Worm (Caenorhabditis elegans) whole organism, early embryonic: ENCODE data around the gene gba-1.

Source experiments
- B0310.2 ChIP-seq: sonication (generic microtip); optimal IDR thresholded peaks from 2 replicates; lab custom pipeline; 2016; ENCODE audit warnings: mild to moderate bottlenecking, missing genetic modification characterization, missing compliant biosample characterization
- F13C5.2 ChIP-seq: sonication (generic microtip); optimal IDR thresholded peaks from 2 replicates; lab custom pipeline; 2017; ENCODE audit warnings: mild to moderate bottlenecking, missing genetic modification characterization, inconsistent platforms, missing compliant biosample characterization
- aly-1 ChIP-seq: sonication (generic microtip); optimal IDR thresholded peaks from 2 replicates; lab custom pipeline; 2016; ENCODE audit warnings: missing genetic modification characterization, missing compliant biosample characterization
- ama-1 ChIP-seq: fragments of 150-350 bp; optimal IDR thresholded peaks from 2 replicates; lab custom pipeline; 2014
- ceh-13 ChIP-seq: fragments of 200-800 bp; sonication (Bioruptor generic); optimal IDR thresholded peaks from 2 replicates; lab custom pipeline; 2018; ENCODE audit warnings: mild to moderate bottlenecking, missing genetic modification characterization, missing compliant biosample characterization
- ceh-36 ChIP-seq: sonication (generic microtip); optimal IDR thresholded peaks from 2 replicates; lab custom pipeline; 2016; ENCODE audit warnings: missing genetic modification characterization, inconsistent platforms, missing compliant biosample characterization
- ets-7 ChIP-seq: sonication (generic microtip); optimal IDR thresholded peaks from 2 replicates; lab custom pipeline; 2016; ENCODE audit warnings: missing genotype, missing genetic modification characterization, missing compliant biosample characterization
- flt-1 ChIP-seq: fragments of 200-800 bp; sonication (Bioruptor generic); IDR thresholded peaks from 2 replicates; pipeline ENCODE4 v1.3.6; 2022; ENCODE audit warnings: missing genetic modification characterization, missing compliant biosample characterization
- hmbx-1 ChIP-seq: sonication (generic microtip); optimal IDR thresholded peaks from 2 replicates; lab custom pipeline; 2016; ENCODE audit warnings: mild to moderate bottlenecking, missing genetic modification characterization, missing compliant biosample characterization
- hmg-4 ChIP-seq: fragments of 200-800 bp; sonication (Bioruptor generic); optimal IDR thresholded peaks from 2 replicates; lab custom pipeline; 2018; ENCODE audit warnings: mild to moderate bottlenecking, missing genetic modification characterization, missing compliant biosample characterization
- hnd-1 ChIP-seq: sonication (generic microtip); optimal IDR thresholded peaks from 2 replicates; lab custom pipeline; 2016; ENCODE audit warnings: missing genetic modification characterization, missing compliant biosample characterization
- pes-1 ChIP-seq: fragments of 200-800 bp; sonication (Bioruptor generic); IDR thresholded peaks from 2 replicates; pipeline ENCODE4 v1.3.6; 2022; ENCODE audit warnings: missing genetic modification reagents, missing genetic modification characterization, missing compliant biosample characterization
- scrt-1 ChIP-seq: fragments of 200-800 bp; sonication (Bioruptor generic); IDR thresholded peaks from 2 replicates; pipeline ENCODE4 v1.3.6; 2022; ENCODE audit warnings: missing genetic modification characterization, missing compliant biosample characterization
- sea-1 ChIP-seq: fragments of 200-800 bp; sonication (Bioruptor generic); conservative IDR thresholded peaks from 2 replicates; pipeline ENCODE4 v1.3.6; 2022; ENCODE audit warnings: missing genetic modification characterization, missing compliant biosample characterization
- tbx-11 ChIP-seq: fragments of 200-800 bp; sonication (Bioruptor generic); IDR thresholded peaks from 2 replicates; pipeline ENCODE4 v1.3.6; 2022; ENCODE audit warnings: missing genetic modification characterization, missing compliant biosample characterization
- tbx-37 ChIP-seq: fragments of 200-800 bp; sonication (Bioruptor generic); conservative IDR thresholded peaks from 2 replicates; pipeline ENCODE4 v1.3.6; 2022; ENCODE audit warnings: missing genetic modification reagents, missing genetic modification characterization, missing compliant biosample characterization
- tra-4 ChIP-seq: sonication (generic microtip); optimal IDR thresholded peaks from 2 replicates; lab custom pipeline; 2017; ENCODE audit warnings: missing genetic modification characterization, missing compliant biosample characterization

The gba-1 gene

DNA sequence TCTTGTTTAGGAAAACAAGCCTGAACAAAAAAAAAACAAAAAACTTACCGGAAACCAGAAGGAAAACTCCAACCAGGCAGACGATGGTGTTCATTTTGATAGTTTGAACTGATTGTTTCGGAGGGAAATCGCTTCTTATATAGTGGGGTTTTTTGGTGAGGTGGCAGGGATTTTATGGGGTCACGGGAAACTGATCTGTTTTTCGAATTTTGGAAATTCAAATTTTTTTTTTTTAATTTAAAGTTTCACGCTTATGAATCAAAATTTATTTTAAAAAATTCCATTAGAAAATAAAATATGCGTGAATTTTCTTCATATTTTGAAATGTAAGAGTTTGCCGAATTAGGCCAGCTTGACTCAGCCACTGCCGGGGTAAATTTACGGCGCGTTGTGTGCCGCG is 1.2 kb upstream of the gba-1 start, which contains the start of gene C33C12.7:
Gene C33C12.7 (minus strand): TSS at position 101 of the 400 bp plus-strand sequence.
- TF ChIP-seq hmbx-1 (tag; lab: Kevin White, UChicago), result no peak
- no peak for TF ChIP-seq tbx-11
- TF ChIP-seq ama-1 (lab: Kevin White, UChicago), result no peak
- TF ChIP-seq tra-4, result no peak
- TF ChIP-seq sea-1, result no peak
- TF ChIP-seq tbx-37 (GFP tag; lab: Robert Waterston, UW), result no peak
- no peak for TF ChIP-seq B0310.2 (tag; lab: Kevin White, UChicago)
- TF ChIP-seq F13C5.2 (tag; lab: Kevin White, UChicago), result no peak
- no peak for TF ChIP-seq hnd-1 (tag; lab: Kevin White, UChicago)
- no peak for TF ChIP-seq ets-7 (tag; lab: Kevin White, UChicago)
- TF ChIP-seq ceh-13 (GFP tag; lab: Kevin White, UChicago), result no peak
- TF ChIP-seq pes-1, result no peak
- TF ChIP-seq flt-1 (GFP tag; lab: Robert Waterston, UW), result no peak
- no peak for TF ChIP-seq aly-1 (tag; lab: Kevin White, UChicago)
- TF ChIP-seq ceh-36, result no peak
- no peak for TF ChIP-seq scrt-1
- no peak for TF ChIP-seq hmg-4 (GFP tag; lab: Kevin White, UChicago)

DNA sequence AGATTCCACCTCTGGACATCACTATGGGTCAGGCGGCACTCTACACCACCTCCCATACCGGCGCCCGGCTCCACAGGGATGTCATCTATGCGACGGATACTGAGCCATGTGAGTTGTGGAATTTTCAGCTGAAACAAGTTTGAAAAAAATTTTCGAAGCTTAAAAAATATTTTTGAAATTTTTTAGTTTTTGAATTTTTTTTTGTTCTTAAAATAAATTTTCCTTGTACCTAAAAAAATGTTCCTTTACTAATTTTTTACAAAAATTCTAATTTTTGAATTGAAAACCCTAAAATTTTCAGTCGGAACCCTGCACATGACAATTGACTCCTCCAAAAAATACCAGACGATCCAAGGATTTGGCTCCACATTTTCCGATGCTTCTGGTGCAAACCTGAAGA is 1.2 kb downstream of the gba-1 start:
- no peak for TF ChIP-seq scrt-1
- TF ChIP-seq tra-4, result no peak
- no peak for TF ChIP-seq ama-1 (lab: Kevin White, UChicago)

DNA sequence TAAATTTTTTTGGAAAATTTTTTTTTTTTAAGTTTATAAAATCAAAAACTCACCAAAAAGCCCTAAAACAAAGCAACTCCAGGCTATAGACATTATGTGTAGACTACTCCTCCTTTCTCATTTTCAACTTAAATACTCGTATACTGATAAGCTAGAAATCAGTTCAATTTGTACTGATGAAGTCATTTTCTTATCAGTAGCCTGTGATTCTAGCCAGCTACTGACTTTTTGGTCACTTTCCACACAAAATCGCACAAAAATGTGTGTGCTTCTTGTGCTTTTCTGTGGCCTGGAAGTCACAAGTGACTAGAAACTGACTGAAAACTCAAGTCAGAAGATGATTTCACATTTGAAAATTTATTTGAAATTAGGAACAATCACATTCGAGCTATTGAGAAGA is 9.8 kb downstream of the gba-1 start, which contains the start of gene gba-2:
Gene gba-2 (minus strand): TSS at position 106 of the 400 bp plus-strand sequence.
- TF ChIP-seq tbx-11 (no peak), aly-1 (tag; lab: Kevin White, UChicago) (no peak), tra-4 (no peak), ets-7 (tag; lab: Kevin White, UChicago) (no peak), ceh-13 (GFP tag; lab: Kevin White, UChicago) (no peak)

DNA sequence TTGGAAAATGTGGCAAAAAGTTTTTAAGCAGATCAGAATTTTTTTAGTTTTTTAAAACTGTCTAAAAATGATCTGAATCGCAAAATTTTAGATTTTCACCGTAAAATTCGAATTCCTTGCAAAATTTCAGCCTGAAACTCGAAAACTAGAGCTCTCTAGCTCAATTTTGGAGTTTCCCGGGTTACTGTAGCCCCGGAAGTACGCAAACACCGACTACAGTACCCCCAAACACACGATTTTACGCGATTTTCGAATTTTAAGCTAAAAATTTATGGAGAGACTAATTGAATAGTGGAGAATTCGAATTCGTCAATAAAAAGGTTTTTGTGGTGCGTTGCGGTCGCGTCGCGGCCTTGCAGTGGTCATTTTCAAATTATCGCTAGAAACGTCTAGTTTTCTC is 10.2 kb downstream of the gba-1 start:
- TF ChIP-seq aly-1 (tag; lab: Kevin White, UChicago) (no peak), hmg-4 (GFP tag; lab: Kevin White, UChicago) (no peak), flt-1 (GFP tag; lab: Robert Waterston, UW) (no peak), F13C5.2 (tag; lab: Kevin White, UChicago) (no peak), hnd-1 (tag; lab: Kevin White, UChicago) (no peak), pes-1 (no peak), ets-7 (tag; lab: Kevin White, UChicago) (no peak), tbx-11 (no peak), ceh-13 (GFP tag; lab: Kevin White, UChicago) (no peak)

DNA sequence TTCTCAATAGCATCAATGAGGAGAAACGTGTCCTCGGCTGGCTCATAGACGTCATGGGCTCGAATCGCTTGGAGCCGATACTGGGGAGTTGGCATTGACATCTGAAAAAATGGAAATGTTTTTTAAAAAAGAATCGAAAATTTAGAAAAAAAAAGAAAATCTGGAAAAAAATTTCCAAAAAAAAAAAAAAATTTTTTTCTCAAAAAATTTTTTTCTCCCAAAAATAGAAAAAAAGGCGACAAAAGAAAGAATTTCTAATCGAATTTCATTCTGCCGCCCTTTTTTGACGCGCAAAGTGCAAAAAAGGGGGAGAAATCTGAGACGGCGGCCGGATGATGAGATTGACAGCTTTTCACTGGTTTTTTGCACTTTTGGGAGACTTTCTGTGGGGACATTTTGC is 12.8 kb downstream of the gba-1 start, which contains the start of gene mtq-2:
Gene mtq-2 (minus strand): TSS at position 101 of the 400 bp plus-strand sequence.
- TF ChIP-seq flt-1 (GFP tag; lab: Robert Waterston, UW) (no peak), ceh-36 (no peak), F13C5.2 (tag; lab: Kevin White, UChicago) (no peak), sea-1 (no peak), scrt-1 (no peak)

DNA sequence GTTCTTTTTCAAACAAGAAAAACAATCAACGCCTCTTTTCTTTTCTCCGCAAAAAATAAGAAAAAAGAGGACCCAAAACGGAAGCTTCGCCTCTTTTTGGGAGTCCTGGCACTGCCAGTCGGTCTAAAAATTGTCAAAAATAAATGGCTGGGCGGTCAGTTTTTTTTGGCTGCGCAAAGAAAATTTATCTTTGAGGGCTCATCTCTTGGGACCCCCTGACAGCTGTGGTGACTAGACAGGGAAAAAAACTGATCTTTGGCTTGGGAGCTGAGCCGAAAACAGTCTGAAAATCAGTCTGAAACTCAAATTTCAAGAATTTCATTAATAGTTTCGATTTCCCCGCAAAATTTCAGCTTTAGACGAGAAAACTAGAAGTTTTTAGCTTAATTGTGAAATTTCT is 14.0 kb downstream of the gba-1 start:
- TF ChIP-seq hnd-1 (tag; lab: Kevin White, UChicago) (no peak), flt-1 (GFP tag; lab: Robert Waterston, UW) (no peak), tra-4 (no peak), tbx-37 (GFP tag; lab: Robert Waterston, UW) (no peak), ceh-36 (no peak), B0310.2 (tag; lab: Kevin White, UChicago) (no peak), tbx-11 (no peak), hmg-4 (GFP tag; lab: Kevin White, UChicago) (no peak), aly-1 (tag; lab: Kevin White, UChicago) (no peak), ets-7 (tag; lab: Kevin White, UChicago) (no peak), scrt-1 (no peak), ama-1 (lab: Kevin White, UChicago) (no peak)

DNA sequence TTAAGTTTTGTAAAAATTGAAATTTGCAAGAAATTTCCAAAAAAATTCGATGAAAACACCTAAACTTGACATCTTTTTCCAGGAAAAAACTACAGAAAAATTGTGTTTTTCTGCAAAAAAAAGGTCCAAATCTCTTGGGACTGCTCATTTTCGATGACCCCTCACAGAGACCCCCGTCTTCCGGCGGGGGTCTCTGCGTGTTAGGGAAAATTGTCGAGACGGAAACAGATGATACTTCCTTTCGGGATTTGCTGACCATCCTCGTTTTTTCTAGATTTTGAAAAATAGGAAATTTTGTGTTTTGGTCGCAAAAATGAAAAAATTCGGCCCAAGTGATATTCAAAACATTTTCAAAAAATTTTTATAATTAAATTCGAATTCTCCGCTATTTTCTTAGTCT is 14.8 kb downstream of the gba-1 start:
- no peak for TF ChIP-seq tbx-11
- no peak for TF ChIP-seq B0310.2 (tag; lab: Kevin White, UChicago)
- no peak for TF ChIP-seq flt-1 (GFP tag; lab: Robert Waterston, UW)
- no peak for TF ChIP-seq ama-1 (lab: Kevin White, UChicago)
- TF ChIP-seq hmbx-1 (tag; lab: Kevin White, UChicago), result no peak
- no peak for TF ChIP-seq aly-1 (tag; lab: Kevin White, UChicago)
- no peak for TF ChIP-seq sea-1
- TF ChIP-seq pes-1, result no peak
- TF ChIP-seq F13C5.2 (tag; lab: Kevin White, UChicago), result no peak
- TF ChIP-seq ceh-36, result no peak
- TF ChIP-seq ets-7 (tag; lab: Kevin White, UChicago), result no peak
- TF ChIP-seq ceh-13 (GFP tag; lab: Kevin White, UChicago), result no peak
- TF ChIP-seq hnd-1 (tag; lab: Kevin White, UChicago), result no peak
- no peak for TF ChIP-seq hmg-4 (GFP tag; lab: Kevin White, UChicago)
- no peak for TF ChIP-seq tbx-37 (GFP tag; lab: Robert Waterston, UW)
- TF ChIP-seq scrt-1, result no peak
- no peak for TF ChIP-seq tra-4

DNA sequence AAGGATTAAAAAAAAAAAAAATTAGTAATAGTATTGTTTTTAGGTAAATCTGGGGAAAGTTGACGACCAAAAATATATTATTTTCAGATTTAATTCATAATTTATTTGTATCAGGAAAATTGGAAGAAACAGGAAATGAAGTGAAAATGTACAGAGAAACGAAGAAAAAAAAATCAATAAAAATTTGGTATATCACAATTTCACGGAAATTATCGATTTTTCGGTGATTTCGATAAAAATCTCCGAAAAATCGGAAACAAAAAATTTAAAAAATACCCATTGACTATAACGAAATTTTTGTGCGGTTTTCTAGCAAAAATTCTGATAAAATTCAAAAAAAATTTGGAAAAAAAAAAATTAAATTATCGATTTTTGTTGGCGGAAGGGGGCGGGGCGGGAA is 15.7 kb downstream of the gba-1 start:
- TF ChIP-seq flt-1 (GFP tag; lab: Robert Waterston, UW) (no peak), hnd-1 (tag; lab: Kevin White, UChicago) (no peak), scrt-1 (no peak), ceh-13 (GFP tag; lab: Kevin White, UChicago) (no peak), ama-1 (lab: Kevin White, UChicago) (no peak), pes-1 (no peak), aly-1 (tag; lab: Kevin White, UChicago) (no peak), hmg-4 (GFP tag; lab: Kevin White, UChicago) (no peak), ets-7 (tag; lab: Kevin White, UChicago) (no peak), tra-4 (no peak), sea-1 (no peak), tbx-37 (GFP tag; lab: Robert Waterston, UW) (no peak), tbx-11 (no peak), ceh-36 (no peak), hmbx-1 (tag; lab: Kevin White, UChicago) (no peak), B0310.2 (tag; lab: Kevin White, UChicago) (no peak), F13C5.2 (tag; lab: Kevin White, UChicago) (no peak)
